Fruit fly (Drosophila melanogaster) whole organism, embryonic: Measurements from ENCODE around the gene abs.

Source experiments
- Antp ChIP-seq: fragments of 200-800 bp; sonication (Bioruptor generic); optimal IDR thresholded peaks from 3 replicates; lab custom pipeline; 2016; ENCODE audit warnings: missing biosample characterization, missing genetic modification characterization
- Atf6 ChIP-seq: fragments of 200-800 bp; sonication (Bioruptor generic); IDR thresholded peaks from 2 replicates; pipeline ENCODE4 v1.3.6; 2022; ENCODE audit warnings: missing biosample characterization, missing genetic modification characterization
- CG10209 ChIP-seq: fragments of 200-800 bp; sonication (Bioruptor generic); optimal IDR thresholded peaks from 3 replicates; lab custom pipeline; 2017; ENCODE audit warnings: missing biosample characterization, mild to moderate bottlenecking, missing genetic modification characterization, missing genetic modification reagents
- CG10274 ChIP-seq: fragments of 200-800 bp; sonication (Bioruptor generic); optimal IDR thresholded peaks from 3 replicates; lab custom pipeline; 2017; ENCODE audit warnings: missing biosample characterization, mild to moderate bottlenecking, missing genetic modification characterization
- CG10321 ChIP-seq: fragments of 200-800 bp; sonication (Bioruptor generic); IDR thresholded peaks from 2 replicates; pipeline ENCODE4 v1.3.6; 2022; ENCODE audit warnings: missing biosample characterization, missing genetic modification characterization
- CG13123 ChIP-seq: fragments of 200-800 bp; sonication (Bioruptor generic); optimal IDR thresholded peaks from 2 replicates; lab custom pipeline; 2016; ENCODE audit warnings: missing biosample characterization, missing genetic modification characterization
- CG14050 ChIP-seq: fragments of 200-800 bp; sonication (Bioruptor generic); IDR thresholded peaks from 3 replicates; pipeline ENCODE4 v1.3.6; 2022; ENCODE audit warnings: missing biosample characterization, missing genetic modification characterization
- CG17361 ChIP-seq: fragments of 200-800 bp; sonication (Bioruptor generic); IDR thresholded peaks from 3 replicates; pipeline ENCODE4 v1.3.6; 2022; ENCODE audit warnings: missing biosample characterization, missing genetic modification characterization
- CG18764 ChIP-seq: fragments of 200-800 bp; sonication (Bioruptor generic); optimal IDR thresholded peaks from 3 replicates; lab custom pipeline; 2016; ENCODE audit warnings: missing biosample characterization, missing genetic modification characterization
- CG2116 ChIP-seq: fragments of 200-800 bp; sonication (Bioruptor generic); optimal IDR thresholded peaks from 3 replicates; lab custom pipeline; 2018; ENCODE audit warnings: missing biosample characterization, mild to moderate bottlenecking, missing genetic modification characterization
- CG31365 ChIP-seq: fragments of 200-800 bp; sonication (Bioruptor generic); optimal IDR thresholded peaks from 2 replicates; lab custom pipeline; 2018; ENCODE audit warnings: missing biosample characterization, mild to moderate bottlenecking, missing genetic modification characterization
- CG42726 ChIP-seq: fragments of 200-800 bp; sonication (Bioruptor generic); IDR thresholded peaks from 2 replicates; pipeline ENCODE4 v1.3.6; 2022; ENCODE audit warnings: missing biosample characterization, missing genetic modification characterization; ENCODE audit not compliant: partially characterized antibody
- CG4360 ChIP-seq: fragments of 200-800 bp; sonication (Bioruptor generic); IDR thresholded peaks from 2 replicates; pipeline ENCODE4 v1.3.6; 2022; ENCODE audit warnings: missing biosample characterization, missing genetic modification characterization
- CG4820 ChIP-seq: fragments of 200-800 bp; sonication (Bioruptor generic); optimal IDR thresholded peaks from 3 replicates; lab custom pipeline; 2016; ENCODE audit warnings: missing biosample characterization, missing genetic modification characterization
- CG6254 ChIP-seq: fragments of 200-800 bp; sonication (Bioruptor generic); optimal IDR thresholded peaks from 3 replicates; lab custom pipeline; 2017; ENCODE audit warnings: mild to moderate bottlenecking, missing biosample characterization, missing genetic modification reagents, missing genetic modification characterization
- CG6654 ChIP-seq: fragments of 200-800 bp; sonication (Bioruptor generic); optimal IDR thresholded peaks from 2 replicates; lab custom pipeline; 2017; ENCODE audit warnings: missing biosample characterization, mild to moderate bottlenecking, missing genetic modification characterization
- CG6689 ChIP-seq: fragments of 200-800 bp; sonication (Bioruptor generic); IDR thresholded peaks from 2 replicates; pipeline ENCODE4 v1.3.6; 2022; ENCODE audit warnings: missing biosample characterization, missing genetic modification characterization
- CG6813 ChIP-seq: fragments of 200-800 bp; sonication (Bioruptor generic); optimal IDR thresholded peaks from 2 replicates; lab custom pipeline; 2017; ENCODE audit warnings: missing biosample characterization, missing genetic modification characterization, mild to moderate bottlenecking, moderate library complexity, missing genetic modification reagents
- CG7372 ChIP-seq: fragments of 200-800 bp; sonication (Bioruptor generic); IDR thresholded peaks from 2 replicates; pipeline ENCODE4 v1.3.6; 2022; ENCODE audit warnings: missing biosample characterization, missing genetic modification characterization
- CG8359 ChIP-seq: fragments of 200-800 bp; sonication (Bioruptor generic); optimal IDR thresholded peaks from 2 replicates; lab custom pipeline; 2017; ENCODE audit warnings: missing biosample characterization, mild to moderate bottlenecking, missing genetic modification characterization, borderline replicate concordance
- D ChIP-seq, 2 experiments: fragments of 200-800 bp in 1 of 2; fragments of >200 bp in 1 of 2; sonication (Bioruptor generic) in 1 of 2; optimal IDR thresholded peaks; 2 replicates in 1 of 2; 3 replicates in 1 of 2; lab custom pipeline; 2017; ENCODE audit warnings: mild to moderate bottlenecking in 1 of 2, missing biosample characterization in 1 of 2, missing genetic modification characterization in 1 of 2, missing genetic modification reagents in 1 of 2
- Deaf1 ChIP-seq: fragments of 200-800 bp; optimal IDR thresholded peaks from 3 replicates; lab custom pipeline; 2019; ENCODE audit warnings: missing biosample characterization, mild to moderate bottlenecking, missing genetic modification characterization, moderate library complexity
- E2f1 ChIP-seq: fragments of 200-800 bp; sonication (Bioruptor generic); IDR thresholded peaks from 2 replicates; pipeline ENCODE4 v1.3.6; 2022; ENCODE audit warnings: missing biosample characterization, missing genetic modification characterization
- E2f2 ChIP-seq: fragments of 200-800 bp; sonication (Bioruptor generic); IDR thresholded peaks from 2 replicates; pipeline ENCODE4 v1.3.6; 2022; ENCODE audit warnings: missing biosample characterization, missing genetic modification characterization
- Fer1 ChIP-seq: fragments of 200-800 bp; sonication (Bioruptor generic); optimal IDR thresholded peaks from 2 replicates; lab custom pipeline; 2017; ENCODE audit warnings: missing biosample characterization, mild to moderate bottlenecking, missing genetic modification characterization
- Gug ChIP-seq: fragments of 200-800 bp; sonication (Bioruptor generic); IDR thresholded peaks from 4 replicates; pipeline ENCODE4 v1.3.6; 2022; ENCODE audit warnings: missing biosample characterization, missing genetic modification characterization
- HHEX ChIP-seq: fragments of 200-800 bp; sonication (Bioruptor generic); optimal IDR thresholded peaks from 3 replicates; lab custom pipeline; 2017; ENCODE audit warnings: missing biosample characterization, mild to moderate bottlenecking, missing genetic modification characterization, missing genetic modification reagents
- HLHmδ ChIP-seq: fragments of 200-800 bp; sonication (Bioruptor generic); optimal IDR thresholded peaks from 2 replicates; lab custom pipeline; 2018; ENCODE audit warnings: missing biosample characterization, mild to moderate bottlenecking, missing genetic modification characterization, moderate library complexity
- Hey ChIP-seq: fragments of 200-800 bp; sonication (Bioruptor generic); optimal IDR thresholded peaks from 3 replicates; lab custom pipeline; 2018; ENCODE audit warnings: missing biosample characterization, mild to moderate bottlenecking, missing genetic modification characterization
- Hmr ChIP-seq: fragments of 200-800 bp; sonication (Bioruptor generic); optimal IDR thresholded peaks from 3 replicates; lab custom pipeline; 2017; ENCODE audit warnings: mild to moderate bottlenecking, missing biosample characterization, missing genetic modification reagents, missing genetic modification characterization
- TFAM ChIP-seq: fragments of 200-800 bp; sonication (Bioruptor generic); optimal IDR thresholded peaks from 2 replicates; lab custom pipeline; 2017; ENCODE audit warnings: missing biosample characterization, missing genetic modification characterization, inconsistent platforms
- bigmax ChIP-seq: fragments of 200-800 bp; sonication (Bioruptor generic); optimal IDR thresholded peaks from 2 replicates; lab custom pipeline; 2018; ENCODE audit warnings: missing biosample characterization, mild to moderate bottlenecking, missing genetic modification characterization
- cas ChIP-seq: fragments of 200-800 bp; sonication (Bioruptor generic); IDR thresholded peaks from 2 replicates; pipeline ENCODE4 v1.3.6; 2022; ENCODE audit warnings: missing biosample characterization, missing genetic modification characterization
- corto ChIP-seq: fragments of 200-800 bp; sonication (Bioruptor generic); optimal IDR thresholded peaks from 2 replicates; lab custom pipeline; 2016; ENCODE audit warnings: missing biosample characterization, mild to moderate bottlenecking, missing genetic modification characterization, moderate library complexity
- fu2 ChIP-seq: fragments of 200-800 bp; sonication (Bioruptor generic); optimal IDR thresholded peaks from 2 replicates; lab custom pipeline; 2016; ENCODE audit warnings: missing biosample characterization, missing genetic modification characterization
- gcm ChIP-seq: fragments of 200-800 bp; sonication (Bioruptor generic); optimal IDR thresholded peaks from 2 replicates; lab custom pipeline; 2019; ENCODE audit warnings: missing biosample characterization, mild to moderate bottlenecking, missing genetic modification characterization, moderate library complexity
- kay ChIP-seq: fragments of 200-800 bp; sonication (Bioruptor generic); optimal IDR thresholded peaks from 2 replicates; lab custom pipeline; 2016; ENCODE audit warnings: missing biosample characterization, missing genetic modification characterization
- lilli ChIP-seq: fragments of 200-800 bp; sonication (Bioruptor generic); optimal IDR thresholded peaks from 3 replicates; lab custom pipeline; 2016; ENCODE audit warnings: missing biosample characterization, missing genetic modification characterization
- nau ChIP-seq: fragments of 200-800 bp; sonication (Bioruptor generic); optimal IDR thresholded peaks from 3 replicates; lab custom pipeline; 2017; ENCODE audit warnings: missing biosample characterization, mild to moderate bottlenecking, missing genetic modification characterization, missing genetic modification reagents
- odd ChIP-seq: fragments of 200-800 bp; sonication (Bioruptor generic); optimal IDR thresholded peaks from 2 replicates; lab custom pipeline; 2017; ENCODE audit warnings: missing biosample characterization, mild to moderate bottlenecking, missing genetic modification characterization
- p53 ChIP-seq: fragments of 200-800 bp; sonication (Bioruptor generic); optimal IDR thresholded peaks from 2 replicates; lab custom pipeline; 2016; ENCODE audit warnings: missing biosample characterization, missing genetic modification characterization
- pan ChIP-seq, 4 experiments: fragments of >200 bp in 3 of 4; fragments of 200-800 bp in 1 of 4; sonication (Bioruptor generic) in 1 of 4; optimal IDR thresholded peaks in 3 of 4; IDR thresholded peaks in 1 of 4; 2 replicates each; pipeline versions ENCODE4 v1.3.6 to Lab custom; 2017 to 2022; ENCODE audit warnings: missing biosample characterization in 2 of 4, missing genetic modification characterization in 2 of 4, mixed read lengths in 1 of 4
- ssp ChIP-seq: fragments of 200-800 bp; sonication (Bioruptor generic); IDR thresholded peaks from 2 replicates; pipeline ENCODE4 v1.3.6; 2022; ENCODE audit warnings: missing biosample characterization, missing genetic modification characterization
- tio ChIP-seq: fragments of 200-800 bp; sonication (Bioruptor generic); optimal IDR thresholded peaks from 2 replicates; lab custom pipeline; 2017; ENCODE audit warnings: missing biosample characterization, missing genetic modification characterization, inconsistent platforms
- tna ChIP-seq: fragments of 200-800 bp; sonication (Bioruptor generic); IDR thresholded peaks from 2 replicates; pipeline ENCODE4 v1.3.6; 2022; ENCODE audit warnings: missing biosample characterization, missing genetic modification characterization; ENCODE audit not compliant: partially characterized antibody
- twi ChIP-seq: fragments of 200-800 bp; optimal IDR thresholded peaks from 2 replicates; lab custom pipeline; 2019; ENCODE audit warnings: missing biosample characterization, mild to moderate bottlenecking, missing genetic modification characterization, moderate library complexity
- unpg ChIP-seq: fragments of 200-800 bp; sonication (Bioruptor generic); optimal IDR thresholded peaks from 3 replicates; lab custom pipeline; 2018; ENCODE audit warnings: missing biosample characterization, mild to moderate bottlenecking, missing genetic modification characterization, moderate library complexity
- vvl ChIP-seq: fragments of 200-800 bp; sonication (Bioruptor generic); IDR thresholded peaks from 2 replicates; pipeline ENCODE4 v1.3.6; 2022; ENCODE audit warnings: missing biosample characterization, missing genetic modification characterization

Gene abs

DNA sequence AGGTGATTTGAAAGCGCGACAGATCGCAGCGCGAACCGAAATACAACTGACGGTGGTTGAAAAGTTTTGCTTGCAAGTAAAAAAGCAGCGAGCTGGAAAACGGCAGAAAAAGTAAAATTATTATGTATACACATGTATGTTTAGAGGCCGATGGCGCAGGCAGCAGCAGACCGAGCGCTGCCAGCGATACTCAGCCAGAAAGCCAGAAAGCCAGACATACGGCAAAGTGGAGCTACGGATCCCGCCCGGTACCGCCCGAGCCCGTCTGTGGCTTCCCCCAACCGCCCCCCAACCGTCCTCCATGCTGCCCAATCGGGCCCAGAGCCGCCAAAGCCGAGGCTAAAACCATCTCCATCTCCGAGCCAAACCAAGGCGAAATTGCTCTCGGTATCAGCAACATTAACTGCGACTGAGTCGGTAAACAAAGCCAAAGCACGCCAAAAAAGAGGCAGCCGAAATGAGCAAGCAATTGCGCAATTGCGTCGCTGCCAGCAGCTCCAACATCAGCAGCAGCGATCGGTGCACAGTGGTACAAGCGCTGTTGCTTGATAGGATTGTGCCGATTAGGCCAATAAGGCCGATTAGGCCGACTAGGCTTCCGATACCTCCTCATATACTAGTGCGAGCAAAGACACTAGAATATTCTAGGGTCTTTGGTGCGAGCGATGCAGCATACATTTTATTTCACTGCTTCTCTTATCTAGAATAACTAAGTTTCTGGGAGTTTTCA is 17.4 kb upstream of the abs start, which contains the start of gene CG14636 (continued):
- TF ChIP-seq gcm (GFP tag; lab: Kevin White, UChicago) (peak; percentile 12), ssp (GFP tag; lab: Robert Waterston, UW) (peak; percentile 65), HLHmδ (GFP tag; lab: Kevin White, UChicago) (no peak), CG6654 (GFP tag; lab: Kevin White, UChicago) (no peak), Hmr (GFP tag; lab: Kevin White, UChicago) (peak; percentile 80), nau (peak; percentile 74), E2f1 (GFP tag; lab: Robert Waterston, UW) (peak; percentile 74), cas (GFP tag; lab: Robert Waterston, UW) (0 out of 2 replicates have a peak, but pooled peaks have one; percentile 39), pan (optimal IDR thresholded peaks at IDR 0.05; lab: Kevin White, UChicago) (no peak), pan (GFP tag; optimal IDR thresholded peaks at IDR 0.05 in 1 of 2, IDR thresholded peaks at IDR 0.05 in 1 of 2) (peak in 1 of 2 experiments; percentile 86), bigmax (GFP tag; lab: Kevin White, UChicago) (no peak), p53 (GFP tag; lab: Kevin White, UChicago) (peak; percentile 62), Gug (peak; percentile 63; the same call in 2 of the 4 replicates), Atf6 (GFP tag; lab: Robert Waterston, UW) (peak; percentile 83), Deaf1 (tag; lab: Kevin White, UChicago) (peak; percentile 57), CG10274 (GFP tag; lab: Kevin White, UChicago) (peak; percentile 40), TFAM (GFP tag; lab: Kevin White, UChicago) (no peak), CG10209 (GFP tag; lab: Kevin White, UChicago) (peak; percentile 67), CG10321 (no peak), CG42726 (no peak), tna (GFP tag; lab: Robert Waterston, UW) (no peak), corto (GFP tag; lab: Kevin White, UChicago) (no peak), CG14050 (GFP tag; lab: Robert Waterston, UW) (peak; percentile 52; the same call in 2 of the 3 replicates), odd (peak; percentile 66), twi (tag; lab: Kevin White, UChicago) (no peak), lilli (GFP tag; lab: Kevin White, UChicago) (peak; percentile 76), CG17361 (peak; percentile 54; the same call in 2 of the 3 replicates), CG6689 (peak; percentile 79), Fer1 (peak; percentile 84), unpg (GFP tag; lab: Kevin White, UChicago) (peak; percentile 68), HHEX (GFP tag; lab: Kevin White, UChicago) (peak; percentile 69), Antp (GFP tag; lab: Kevin White, UChicago) (peak; percentile 80), CG6813 (peak; percentile 46), CG18764 (GFP tag; lab: Kevin White, UChicago) (no peak), kay (GFP tag; lab: Kevin White, UChicago) (no peak), E2f2 (GFP tag; lab: Robert Waterston, UW) (peak; percentile 60), CG31365 (tag; lab: Kevin White, UChicago) (no peak), CG13123 (GFP tag; lab: Kevin White, UChicago) (no peak), D (optimal IDR thresholded peaks at IDR 0.05; lab: Kevin White, UChicago) (no peak), D (GFP tag; optimal IDR thresholded peaks at IDR 0.05; lab: Kevin White, UChicago) (no peak), tio (peak; percentile 59), CG4820 (peak; percentile 39), CG6254 (GFP tag; lab: Kevin White, UChicago) (no peak), CG4360 (GFP tag; lab: Robert Waterston, UW) (no peak), vvl (GFP tag; lab: Robert Waterston, UW) (peak; percentile 76), CG7372 (GFP tag; lab: Robert Waterston, UW) (peak; percentile 77), fu2 (GFP tag; lab: Kevin White, UChicago) (peak; percentile 61), CG2116 (GFP tag; lab: Kevin White, UChicago) (peak; percentile 25), CG8359 (no peak), Hey (tag; lab: Kevin White, UChicago) (no peak)
